Fruit fly (Drosophila melanogaster): ENCODE data around the gene CG13950.

CG13950 gene

DNA sequence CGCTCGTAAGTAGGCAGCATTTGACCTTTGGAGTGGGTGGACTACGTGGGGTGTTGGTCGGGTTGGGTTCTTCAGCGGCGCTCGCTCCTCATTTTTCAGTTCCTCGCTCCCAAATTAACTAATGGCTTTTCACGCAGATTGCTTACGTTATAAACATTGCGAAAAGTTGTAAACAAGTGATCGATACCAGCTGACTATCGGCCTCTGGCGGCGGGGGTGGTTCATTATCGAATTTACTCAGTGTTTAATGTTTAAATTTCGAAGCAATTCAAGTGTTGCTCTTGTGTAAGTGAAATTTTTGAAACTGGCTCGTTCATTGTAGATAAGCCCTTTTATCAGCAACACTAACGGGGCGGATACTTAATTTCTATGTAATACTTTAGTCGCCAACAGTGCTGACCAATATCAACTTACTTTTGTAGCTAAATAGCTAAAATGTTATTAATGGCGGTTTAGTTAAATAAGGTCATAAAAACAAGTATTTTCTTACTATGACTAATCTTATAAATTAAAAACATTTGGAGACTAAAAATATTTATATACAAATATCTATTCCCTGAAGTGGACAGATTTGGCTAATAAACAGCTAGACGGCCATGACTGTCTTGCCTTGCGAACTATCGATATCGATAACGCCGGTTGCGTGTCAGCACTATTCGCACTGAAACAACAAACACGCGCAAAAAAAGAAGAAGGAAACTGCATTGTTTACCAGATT, 40.5 kb upstream of the CG13950 start, which contains the start of the genes PGAP2 and Clp (continued):
- TF ChIP-seq CG2889 (GFP tag; IDR thresholded peaks at IDR 0.05) (peak; percentile 59; the same call in 2 of the 3 replicates), CG4282 (GFP tag; optimal IDR thresholded peaks at IDR 0.05) (no peak), CG16863 (GFP tag; optimal IDR thresholded peaks at IDR 0.05) (no peak), CG10274 (GFP tag; optimal IDR thresholded peaks at IDR 0.05) (no peak), crol (GFP tag; IDR thresholded peaks at IDR 0.05) (no peak), CG2199 (GFP tag; IDR thresholded peaks at IDR 0.05) (no peak), YL-1 (GFP tag; optimal IDR thresholded peaks at IDR 0.05) (no peak), Sry-β (GFP tag; optimal IDR thresholded peaks at IDR 0.05) (peak; percentile 99), danr (GFP tag; IDR thresholded peaks at IDR 0.05) (peak; percentile 57; the same call in 1 of the 2 replicates), NC2β (GFP tag; optimal IDR thresholded peaks at IDR 0.05) (no peak), CG1233 (GFP tag; optimal IDR thresholded peaks at IDR 0.05) (peak; percentile 74), Adf1 (GFP tag; IDR thresholded peaks at IDR 0.05) (no peak), toy (GFP tag; IDR thresholded peaks at IDR 0.05) (peak; percentile 7; the same call in 1 of the 2 replicates), CG12104 (GFP tag; optimal IDR thresholded peaks at IDR 0.05) (peak; percentile 79), corto (GFP tag; optimal IDR thresholded peaks at IDR 0.05) (no peak), CG14441 (GFP tag; IDR thresholded peaks at IDR 0.05) (peak; percentile 76), br (optimal IDR thresholded peaks at IDR 0.05) (no peak), CG7786 (GFP tag; optimal IDR thresholded peaks at IDR 0.05) (peak; percentile 61), Chrac-16 (GFP tag; optimal IDR thresholded peaks at IDR 0.05) (peak; percentile 74), cg (GFP tag; optimal IDR thresholded peaks at IDR 0.05) (no peak), fd96Cb (tag; optimal IDR thresholded peaks at IDR 0.05) (peak; percentile 62), Trl (optimal IDR thresholded peaks at IDR 0.05) (no peak), Trl (GFP tag; optimal IDR thresholded peaks at IDR 0.05) (no peak), gem (tag; optimal IDR thresholded peaks at IDR 0.05) (peak; percentile 89), CG4360 (GFP tag; IDR thresholded peaks at IDR 0.05) (peak; percentile 71), CG17829 (tag; optimal IDR thresholded peaks at IDR 0.05) (peak; percentile 68), ato (GFP tag; IDR thresholded peaks at IDR 0.05; ENCODE audit: partially characterized antibody) (peak; percentile 31; the same call in 1 of the 2 replicates), CG5180 (GFP tag; optimal IDR thresholded peaks at IDR 0.05) (peak; percentile 46), CG33557 (GFP tag; optimal IDR thresholded peaks at IDR 0.05) (peak; percentile 53), pnt (GFP tag; optimal IDR thresholded peaks at IDR 0.05) (peak; percentile 16), CG10321 (GFP tag; IDR thresholded peaks at IDR 0.05) (no peak), da (GFP tag; optimal IDR thresholded peaks at IDR 0.05) (no peak), so (GFP tag; IDR thresholded peaks at IDR 0.05) (peak; percentile 58; the same call in 1 of the 3 replicates), B-H2 (GFP tag; optimal IDR thresholded peaks at IDR 0.05) (peak; percentile 23), CG31224 (GFP tag; IDR thresholded peaks at IDR 0.05) (peak; percentile 67), CG13424 (tag; optimal IDR thresholded peaks at IDR 0.05) (peak; percentile 79), HHEX (GFP tag; optimal IDR thresholded peaks at IDR 0.05) (peak; percentile 6), unc-4 (GFP tag; IDR thresholded peaks at IDR 0.05; ENCODE audit: partially characterized antibody) (peak; percentile 57; the same call in 1 of the 2 replicates), Awh (GFP tag; IDR thresholded peaks at IDR 0.05) (no peak), Xbp1 (GFP tag; optimal IDR thresholded peaks at IDR 0.05) (peak; percentile 81), Ets97D (GFP tag; optimal IDR thresholded peaks at IDR 0.05) (peak; percentile 55), CG3163 (GFP tag; optimal IDR thresholded peaks at IDR 0.05) (no peak), CoRest (tag; optimal IDR thresholded peaks at IDR 0.05) (peak; percentile 87), gcm (GFP tag; optimal IDR thresholded peaks at IDR 0.05) (peak; percentile 36), ftz-f1 (GFP tag; optimal IDR thresholded peaks at IDR 0.05) (no peak)

Data from whole organism, embryonic.